Worm (Caenorhabditis elegans) whole organism, L1 larva: ENCODE measurements around the gene ccdc-149.

Source experiments
- alr-1 ChIP-seq: fragments of 200-800 bp; sonication (Bioruptor generic); optimal IDR thresholded peaks from 2 replicates; lab custom pipeline; 2018; ENCODE audit warnings: borderline replicate concordance, mild to moderate bottlenecking, missing genetic modification characterization, missing compliant biosample characterization
- aly-2 ChIP-seq: fragments of 150-350 bp; optimal IDR thresholded peaks from 2 replicates; lab custom pipeline; 2014; ENCODE audit warnings: missing biosample characterization, missing genetic modification characterization
- ama-1 ChIP-seq: fragments of 150-350 bp; optimal IDR thresholded peaks from 2 replicates; lab custom pipeline; 2014
- blmp-1 ChIP-seq: fragments of 150-350 bp; optimal IDR thresholded peaks from 2 replicates; lab custom pipeline; 2014; ENCODE audit warnings: missing biosample characterization, missing genetic modification characterization
- efl-1 ChIP-seq, 4 experiments: fragments of 150-350 bp; optimal IDR thresholded peaks in 3 of 4; peaks in 1 of 4; 1 replicate in 1 of 4; 2 replicates in 3 of 4; lab custom pipeline; 2014; ENCODE audit warnings: missing biosample characterization in 2 of 4, missing genetic modification characterization in 2 of 4, missing genetic modification reagents in 2 of 4
- elt-2 ChIP-seq: sonication (generic microtip); optimal IDR thresholded peaks from 2 replicates; lab custom pipeline; 2016; ENCODE audit warnings: missing genetic modification characterization, mild to moderate bottlenecking, inconsistent platforms, missing compliant biosample characterization, missing genetic modification reagents
- lin-39 ChIP-seq: fragments of 150-350 bp; optimal IDR thresholded peaks from 2 replicates; lab custom pipeline; 2014; ENCODE audit warnings: missing biosample characterization, missing genetic modification reagents, missing genetic modification characterization
- mab-9 ChIP-seq: fragments of 200-800 bp; sonication (Bioruptor generic); IDR thresholded peaks from 2 replicates; pipeline ENCODE4 v1.3.6; 2022; ENCODE audit warnings: missing genetic modification reagents, missing genetic modification characterization, missing compliant biosample characterization
- nhr-11 ChIP-seq: fragments of 150-350 bp; optimal IDR thresholded peaks from 2 replicates; lab custom pipeline; 2014; ENCODE audit warnings: missing biosample characterization, missing genetic modification characterization
- nhr-90 ChIP-seq: sonication (generic microtip); optimal IDR thresholded peaks from 2 replicates; lab custom pipeline; 2016; ENCODE audit warnings: mild to moderate bottlenecking, missing genetic modification characterization, missing compliant biosample characterization; ENCODE audit not compliant: poor library complexity
- pqm-1 ChIP-seq: sonication (generic microtip); optimal IDR thresholded peaks from 3 replicates; lab custom pipeline; 2017; ENCODE audit warnings: missing biosample characterization, missing genetic modification characterization
- swsn-7 ChIP-seq: sonication (generic microtip); optimal IDR thresholded peaks from 2 replicates; lab custom pipeline; 2016; ENCODE audit warnings: missing genetic modification characterization, missing compliant biosample characterization
- tbx-2 ChIP-seq: sonication (generic microtip); optimal IDR thresholded peaks from 2 replicates; lab custom pipeline; 2016; ENCODE audit warnings: missing genetic modification characterization, missing compliant biosample characterization
- vab-15 ChIP-seq: sonication (generic microtip); optimal IDR thresholded peaks from 2 replicates; lab custom pipeline; 2017; ENCODE audit warnings: missing genotype, mild to moderate bottlenecking, missing genetic modification characterization, missing compliant biosample characterization

- TF ChIP-seq vab-15 (tag; lab: Kevin White, UChicago) = no peak
- TF ChIP-seq aly-2 (tag; lab: Kevin White, UChicago) = no peak
- no peak for TF ChIP-seq ama-1 (lab: Kevin White, UChicago)
- no peak for TF ChIP-seq efl-1 (optimal IDR thresholded peaks at IDR 0.05; lab: Kevin White, UChicago)
- no peak for TF ChIP-seq efl-1 (GFP tag; optimal IDR thresholded peaks at IDR 0.05 in 1 of 2; lab: Kevin White, UChicago)
- no peak for TF ChIP-seq mab-9 (GFP tag; lab: Robert Waterston, UW)
- TF ChIP-seq blmp-1 = no peak
- no peak for TF ChIP-seq nhr-90 (tag; lab: Kevin White, UChicago)
- no peak for TF ChIP-seq alr-1
- TF ChIP-seq tbx-2 (tag; lab: Kevin White, UChicago) = no peak
- TF ChIP-seq lin-39 (tag; lab: Kevin White, UChicago) = no peak
- no peak for TF ChIP-seq pqm-1 (tag; lab: Kevin White, UChicago)
- TF ChIP-seq elt-2 = no peak
- no peak for TF ChIP-seq nhr-11 (tag; lab: Kevin White, UChicago)
- TF ChIP-seq swsn-7 = no peak
Observed at ce11 chrX:11511231-11511630, at the start of gene ccdc-149.
